Fruit fly (Drosophila melanogaster) whole organism, prepupa: Measurements from ENCODE around the gene Gyc89Da.
A peak's percentile ranks its signal among the peaks of the same experiment; 100 is the strongest.

Experiments
- Blimp-1 ChIP-seq: fragments of 200-800 bp; sonication (Bioruptor generic); optimal IDR thresholded peaks from 3 replicates; lab custom pipeline; 2017; ENCODE audit warnings: missing biosample characterization, missing genetic modification characterization, mild to moderate bottlenecking, moderate library complexity, missing genetic modification reagents
- CG10631 ChIP-seq: fragments of 200-800 bp; sonication (Bioruptor generic); optimal IDR thresholded peaks from 2 replicates; lab custom pipeline; 2016; ENCODE audit warnings: missing biosample characterization, missing genetic modification characterization
- CG10669 ChIP-seq: fragments of 200-800 bp; sonication (Bioruptor generic); optimal IDR thresholded peaks from 3 replicates; lab custom pipeline; 2018; ENCODE audit warnings: missing biosample characterization, mild to moderate bottlenecking, missing genetic modification characterization, moderate library complexity
- CG11294 ChIP-seq: fragments of 200-800 bp; sonication (Bioruptor generic); IDR thresholded peaks from 2 replicates; pipeline ENCODE4 v1.3.6; 2022; ENCODE audit warnings: missing biosample characterization, missing genetic modification characterization
- CG11902 ChIP-seq: fragments of 200-800 bp; sonication (Bioruptor generic); optimal IDR thresholded peaks from 3 replicates; lab custom pipeline; 2016; ENCODE audit warnings: missing biosample characterization, missing genetic modification characterization
- CG15336 ChIP-seq: fragments of 200-800 bp; sonication (Bioruptor generic); IDR thresholded peaks from 2 replicates; pipeline ENCODE4 v1.3.6; 2022; ENCODE audit warnings: missing biosample characterization, missing genetic modification characterization
- CG1621 ChIP-seq: fragments of 200-800 bp; sonication (Bioruptor generic); optimal IDR thresholded peaks from 3 replicates; lab custom pipeline; 2018; ENCODE audit warnings: missing biosample characterization, mild to moderate bottlenecking, missing genetic modification characterization
- CG16779 ChIP-seq: fragments of 200-800 bp; sonication (Bioruptor generic); optimal IDR thresholded peaks from 3 replicates; lab custom pipeline; 2017; ENCODE audit warnings: missing biosample characterization, mild to moderate bottlenecking, missing genetic modification characterization
- CG3032 ChIP-seq: fragments of 200-800 bp; optimal IDR thresholded peaks from 2 replicates; lab custom pipeline; 2019; ENCODE audit warnings: missing biosample characterization, mild to moderate bottlenecking, missing genetic modification characterization, moderate library complexity
- CG31627 ChIP-seq: fragments of 200-800 bp; sonication (Bioruptor generic); optimal IDR thresholded peaks from 3 replicates; lab custom pipeline; 2016; ENCODE audit warnings: missing biosample characterization, missing genetic modification characterization
- CG32006 ChIP-seq: fragments of 200-800 bp; sonication (Bioruptor generic); optimal IDR thresholded peaks from 3 replicates; lab custom pipeline; 2017; ENCODE audit warnings: missing biosample characterization, mild to moderate bottlenecking, missing genetic modification characterization
- CG34406 ChIP-seq: fragments of 200-800 bp; sonication (Bioruptor generic); optimal IDR thresholded peaks from 3 replicates; lab custom pipeline; 2016; ENCODE audit warnings: missing biosample characterization, missing genetic modification characterization
- CG3919 ChIP-seq: fragments of 200-800 bp; sonication (Bioruptor generic); optimal IDR thresholded peaks from 3 replicates; lab custom pipeline; 2016; ENCODE audit warnings: missing biosample characterization, missing genetic modification characterization
- CG4318 ChIP-seq: fragments of 200-800 bp; sonication (Bioruptor generic); optimal IDR thresholded peaks from 3 replicates; lab custom pipeline; 2017; ENCODE audit warnings: missing biosample characterization, mild to moderate bottlenecking, missing genetic modification characterization
- CG6163 ChIP-seq: fragments of 200-800 bp; sonication (Bioruptor generic); IDR thresholded peaks from 3 replicates; pipeline ENCODE4 v1.3.6; 2022; ENCODE audit warnings: missing biosample characterization, missing genetic modification characterization
- CG6276 ChIP-seq: fragments of 200-800 bp; sonication (Bioruptor generic); optimal IDR thresholded peaks from 2 replicates; lab custom pipeline; 2017; ENCODE audit warnings: missing biosample characterization, mild to moderate bottlenecking, missing genetic modification characterization
- CG6792 ChIP-seq: fragments of 200-800 bp; sonication (Bioruptor generic); optimal IDR thresholded peaks from 3 replicates; lab custom pipeline; 2016; ENCODE audit warnings: missing biosample characterization, missing genetic modification characterization
- CG6808 ChIP-seq: fragments of 200-800 bp; sonication (Bioruptor generic); optimal IDR thresholded peaks from 3 replicates; lab custom pipeline; 2017; ENCODE audit warnings: missing biosample characterization, missing genetic modification characterization, mild to moderate bottlenecking, moderate library complexity, missing genetic modification reagents
- CG6854 ChIP-seq: fragments of 200-800 bp; sonication (Bioruptor generic); optimal IDR thresholded peaks from 2 replicates; lab custom pipeline; 2017; ENCODE audit warnings: missing biosample characterization, mild to moderate bottlenecking, missing genetic modification characterization
- CG7368 ChIP-seq: fragments of 200-800 bp; sonication (Bioruptor generic); optimal IDR thresholded peaks from 3 replicates; lab custom pipeline; 2016; ENCODE audit warnings: missing biosample characterization, missing genetic modification characterization
- CG8319 ChIP-seq: fragments of 200-800 bp; sonication (Bioruptor generic); optimal IDR thresholded peaks from 3 replicates; lab custom pipeline; 2016; ENCODE audit warnings: missing biosample characterization, missing genetic modification characterization
- CG8632 ChIP-seq: fragments of 200-800 bp; sonication (Bioruptor generic); optimal IDR thresholded peaks from 3 replicates; lab custom pipeline; 2016; ENCODE audit warnings: missing biosample characterization, missing genetic modification characterization
- CG9139 ChIP-seq: fragments of 200-800 bp; sonication (Bioruptor generic); optimal IDR thresholded peaks from 3 replicates; lab custom pipeline; 2017; ENCODE audit warnings: missing biosample characterization, mild to moderate bottlenecking, missing genetic modification characterization
- Eip75B ChIP-seq: fragments of 200-800 bp; sonication (Bioruptor generic); optimal IDR thresholded peaks from 3 replicates; lab custom pipeline; 2016; ENCODE audit warnings: missing biosample characterization, missing genetic modification characterization
- Eip78C ChIP-seq: fragments of 200-800 bp; sonication (Bioruptor generic); peaks from one replicate; lab custom pipeline; 2016; ENCODE audit warnings: missing biosample characterization, missing genetic modification characterization
- Eip93F ChIP-seq: fragments of 200-800 bp; sonication (Bioruptor generic); optimal IDR thresholded peaks from 2 replicates; lab custom pipeline; 2016; ENCODE audit warnings: missing biosample characterization, mild to moderate bottlenecking, missing genetic modification characterization
- Ets21C ChIP-seq: fragments of 200-800 bp; sonication (Bioruptor generic); optimal IDR thresholded peaks from 3 replicates; lab custom pipeline; 2016; ENCODE audit warnings: missing biosample characterization, missing genetic modification characterization
- Ets96B ChIP-seq: fragments of 200-800 bp; optimal IDR thresholded peaks from 2 replicates; lab custom pipeline; 2019; ENCODE audit warnings: missing biosample characterization, mild to moderate bottlenecking, missing genetic modification characterization, moderate library complexity
- Hr38 ChIP-seq: sonication (Bioruptor generic); optimal IDR thresholded peaks from 2 replicates; lab custom pipeline; 2016; ENCODE audit warnings: missing biosample characterization, missing genetic modification characterization
- Hr39 ChIP-seq: fragments of 200-800 bp; sonication (Bioruptor generic); optimal IDR thresholded peaks from 2 replicates; lab custom pipeline; 2016; ENCODE audit warnings: missing biosample characterization, missing genetic modification characterization
- Hr4 ChIP-seq: fragments of 200-800 bp; sonication (Bioruptor generic); optimal IDR thresholded peaks from 3 replicates; lab custom pipeline; 2016; ENCODE audit warnings: missing biosample characterization, missing genetic modification characterization
- Lpt ChIP-seq: fragments of 200-800 bp; sonication (Bioruptor generic); optimal IDR thresholded peaks from 3 replicates; lab custom pipeline; 2016; ENCODE audit warnings: missing biosample characterization, missing genetic modification characterization
- Met ChIP-seq: fragments of 200-800 bp; sonication (Bioruptor generic); optimal IDR thresholded peaks from 3 replicates; lab custom pipeline; 2016; ENCODE audit warnings: missing biosample characterization, missing genetic modification characterization
- OdsH ChIP-seq: fragments of 200-800 bp; sonication (Bioruptor generic); optimal IDR thresholded peaks from 3 replicates; lab custom pipeline; 2016; ENCODE audit warnings: missing biosample characterization, missing genetic modification characterization
- Sox102F ChIP-seq: fragments of 200-800 bp; sonication (Bioruptor generic); optimal IDR thresholded peaks from 2 replicates; lab custom pipeline; 2016; ENCODE audit warnings: missing biosample characterization, mild to moderate bottlenecking, missing genetic modification characterization
- Sox14 ChIP-seq: fragments of 200-800 bp; sonication (Bioruptor generic); optimal IDR thresholded peaks from 3 replicates; lab custom pipeline; 2016; ENCODE audit warnings: missing biosample characterization, missing genetic modification characterization
- Sox15 ChIP-seq: fragments of 200-800 bp; sonication (Bioruptor generic); optimal IDR thresholded peaks from 3 replicates; lab custom pipeline; 2016; ENCODE audit warnings: missing biosample characterization, missing genetic modification characterization
- achi ChIP-seq: fragments of 200-800 bp; sonication (Bioruptor generic); optimal IDR thresholded peaks from 3 replicates; lab custom pipeline; 2016; ENCODE audit warnings: missing biosample characterization, missing genetic modification characterization
- dac ChIP-seq: fragments of 200-800 bp; sonication (Bioruptor generic); optimal IDR thresholded peaks from 2 replicates; lab custom pipeline; 2017; ENCODE audit warnings: missing biosample characterization, mild to moderate bottlenecking, missing genetic modification characterization
- dsx ChIP-seq: fragments of 200-800 bp; optimal IDR thresholded peaks from 3 replicates; lab custom pipeline; 2019; ENCODE audit warnings: missing biosample characterization, mild to moderate bottlenecking, missing genetic modification characterization, moderate library complexity; ENCODE audit not compliant: poor library complexity, severe bottlenecking
- eg ChIP-seq: fragments of 200-800 bp; sonication (Bioruptor generic); IDR thresholded peaks from 3 replicates; pipeline ENCODE4 v1.3.6; 2022; ENCODE audit warnings: missing biosample characterization, missing genetic modification characterization
- esn ChIP-seq: fragments of 200-800 bp; sonication (Bioruptor generic); optimal IDR thresholded peaks from 2 replicates; lab custom pipeline; 2016; ENCODE audit warnings: missing biosample characterization, mild to moderate bottlenecking, missing genetic modification characterization, moderate library complexity
- fd59A ChIP-seq: fragments of 200-800 bp; sonication (Bioruptor generic); optimal IDR thresholded peaks from 2 replicates; lab custom pipeline; 2017; ENCODE audit warnings: missing biosample characterization, mild to moderate bottlenecking, missing genetic modification characterization, missing genetic modification reagents
- fd85E ChIP-seq: fragments of 200-800 bp; sonication (Bioruptor generic); optimal IDR thresholded peaks from 3 replicates; lab custom pipeline; 2016; ENCODE audit warnings: missing biosample characterization, missing genetic modification characterization
- fkh ChIP-seq: fragments of 200-800 bp; sonication (Bioruptor generic); optimal IDR thresholded peaks from 3 replicates; lab custom pipeline; 2017; ENCODE audit warnings: missing biosample characterization, mild to moderate bottlenecking, missing genetic modification characterization, moderate library complexity
- lz ChIP-seq: fragments of 200-800 bp; sonication (Bioruptor generic); optimal IDR thresholded peaks from 3 replicates; lab custom pipeline; 2016; ENCODE audit warnings: missing biosample characterization, missing genetic modification characterization
- net ChIP-seq: fragments of 200-800 bp; sonication (Bioruptor generic); optimal IDR thresholded peaks from 3 replicates; lab custom pipeline; 2016; ENCODE audit warnings: missing biosample characterization, missing genetic modification characterization
- pdm3 ChIP-seq: fragments of 200-800 bp; sonication (Bioruptor generic); optimal IDR thresholded peaks from 3 replicates; lab custom pipeline; 2016; ENCODE audit warnings: missing biosample characterization, missing genetic modification characterization
- spab ChIP-seq: fragments of 200-800 bp; sonication (Bioruptor generic); optimal IDR thresholded peaks from 2 replicates; lab custom pipeline; 2017; ENCODE audit warnings: missing biosample characterization, mild to moderate bottlenecking, missing genetic modification characterization, missing genetic modification reagents
- ss ChIP-seq, 2 experiments: fragments of 200-800 bp; sonication (Bioruptor generic); optimal IDR thresholded peaks; 2 replicates in 1 of 2; 3 replicates in 1 of 2; lab custom pipeline; 2017 to 2018; ENCODE audit warnings: mild to moderate bottlenecking in 2 of 2, missing biosample characterization in 2 of 2, missing genetic modification characterization in 2 of 2, moderate library complexity in 1 of 2
- vri ChIP-seq: fragments of 200-800 bp; sonication (Bioruptor generic); optimal IDR thresholded peaks from 3 replicates; lab custom pipeline; 2016; ENCODE audit warnings: missing biosample characterization, mild to moderate bottlenecking, missing genetic modification characterization

Gyc89Da gene

DNA sequence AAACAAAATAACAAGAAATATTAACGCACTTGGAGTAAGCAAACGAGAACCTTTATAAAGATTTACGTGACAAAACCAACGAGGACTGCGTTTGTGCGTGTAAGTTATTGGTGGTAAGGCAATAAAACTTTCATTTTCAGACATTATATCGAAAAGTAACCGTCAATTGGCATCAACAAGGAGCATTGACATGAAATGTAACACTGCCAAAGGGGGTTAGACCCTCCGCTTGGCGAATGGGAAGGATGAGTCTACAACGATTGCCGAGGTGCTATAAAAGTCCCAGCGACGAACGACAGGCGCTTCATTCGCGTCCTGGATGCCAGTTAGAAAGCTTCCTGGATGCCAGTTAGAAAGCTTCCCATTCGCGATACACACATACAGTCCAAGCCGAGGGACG lies at the start of gene Gyc89Da:
Gene Gyc89Da (plus strand): TSS at position 301 of the 400 bp plus-strand sequence.
- TF ChIP-seq CG15336 (no peak), Eip78C (GFP tag; lab: Kevin White, UChicago) (no peak), CG9139 (GFP tag; lab: Kevin White, UChicago) (no peak)

DNA sequence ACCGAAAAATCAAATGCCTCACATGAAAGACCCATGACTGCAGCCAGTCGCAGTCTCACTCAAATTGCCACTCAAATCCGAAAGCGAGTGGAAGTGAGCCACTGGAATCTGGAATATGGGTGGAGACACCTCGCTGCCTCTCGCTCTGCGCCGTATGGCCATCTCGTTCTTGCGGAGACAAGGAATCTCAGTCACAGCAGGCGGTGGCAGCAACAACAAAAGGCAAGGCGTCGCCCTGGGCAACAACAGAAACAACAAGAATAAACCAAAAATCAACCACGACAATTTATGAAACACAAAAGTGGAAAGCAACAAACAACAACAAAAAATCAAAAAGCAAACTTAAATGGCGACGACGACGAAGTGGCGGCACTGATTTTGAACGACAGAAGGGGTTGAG lies 49.1 kb upstream of the Gyc89Da start:
- no peak for TF ChIP-seq Eip93F (GFP tag; lab: Kevin White, UChicago)
- TF ChIP-seq lz (GFP tag; lab: Kevin White, UChicago), result no peak
- TF ChIP-seq CG11294, result no peak
- peak; percentile 24 for TF ChIP-seq CG6854
- TF ChIP-seq dsx (GFP tag; lab: Kevin White, UChicago), result no peak
- no peak for TF ChIP-seq Eip78C (GFP tag; lab: Kevin White, UChicago)
- TF ChIP-seq Ets96B (tag; lab: Kevin White, UChicago), result no peak
- no peak for TF ChIP-seq CG8632 (GFP tag; lab: Kevin White, UChicago)
- TF ChIP-seq eg (GFP tag; lab: Robert Waterston, UW), result 0 out of 3 replicates have a peak, but pooled peaks have one; percentile 34
- no peak for TF ChIP-seq Sox15 (GFP tag; lab: Kevin White, UChicago)
- TF ChIP-seq CG4318, result no peak
- TF ChIP-seq Ets21C, result no peak
- TF ChIP-seq Hr4 (GFP tag; lab: Kevin White, UChicago), result no peak
- no peak for TF ChIP-seq fkh (GFP tag; lab: Kevin White, UChicago)
- no peak for TF ChIP-seq vri (GFP tag; lab: Kevin White, UChicago)
- no peak for TF ChIP-seq CG31627 (GFP tag; lab: Kevin White, UChicago)
- no peak for TF ChIP-seq CG6276 (GFP tag; lab: Kevin White, UChicago)
- no peak for TF ChIP-seq Blimp-1 (GFP tag; lab: Kevin White, UChicago)
- peak; percentile 21 for TF ChIP-seq CG10669 (GFP tag; lab: Kevin White, UChicago)
- no peak for TF ChIP-seq esn (GFP tag; lab: Kevin White, UChicago)
- no peak for TF ChIP-seq Met
- TF ChIP-seq pdm3 (GFP tag; lab: Kevin White, UChicago), result no peak
- peak; percentile 75 to 82 for TF ChIP-seq ss (GFP tag; optimal IDR thresholded peaks at IDR 0.05; lab: Kevin White, UChicago)
- TF ChIP-seq Hr38, result no peak
- TF ChIP-seq Sox14, result no peak
- no peak for TF ChIP-seq OdsH
- TF ChIP-seq Eip75B, result no peak
- no peak for TF ChIP-seq CG10631 (GFP tag; lab: Kevin White, UChicago)
- TF ChIP-seq CG9139 (GFP tag; lab: Kevin White, UChicago), result no peak
- no peak for TF ChIP-seq dac (GFP tag; lab: Kevin White, UChicago)
- no peak for TF ChIP-seq CG11902
- peak; percentile 39 for TF ChIP-seq CG6808 (GFP tag; lab: Kevin White, UChicago)
- TF ChIP-seq CG8319 (GFP tag; lab: Kevin White, UChicago), result no peak
- TF ChIP-seq CG16779 (tag; lab: Kevin White, UChicago), result no peak
- TF ChIP-seq CG6792, result no peak
- TF ChIP-seq CG32006 (GFP tag; lab: Kevin White, UChicago), result no peak
- no peak for TF ChIP-seq CG34406 (GFP tag; lab: Kevin White, UChicago)
- peak; percentile 64; the same call in 2 of the 3 replicates for TF ChIP-seq CG6163 (GFP tag; lab: Robert Waterston, UW)
- no peak for TF ChIP-seq net (GFP tag; lab: Kevin White, UChicago)
- no peak for TF ChIP-seq Sox102F (GFP tag; lab: Kevin White, UChicago)
- no peak for TF ChIP-seq Lpt
- TF ChIP-seq spab (GFP tag; lab: Kevin White, UChicago), result no peak
- no peak for TF ChIP-seq Hr39 (GFP tag; lab: Kevin White, UChicago)
- TF ChIP-seq CG3919 (GFP tag; lab: Kevin White, UChicago), result no peak
- no peak for TF ChIP-seq fd85E (GFP tag; lab: Kevin White, UChicago)
- peak; percentile 18 for TF ChIP-seq CG3032 (tag; lab: Kevin White, UChicago)
- peak; percentile 6 for TF ChIP-seq achi (GFP tag; lab: Kevin White, UChicago)
- TF ChIP-seq CG1621 (tag; lab: Kevin White, UChicago), result peak; percentile 19
- TF ChIP-seq fd59A (GFP tag; lab: Kevin White, UChicago), result no peak
- peak; percentile 5 for TF ChIP-seq CG7368 (GFP tag; lab: Kevin White, UChicago)
